Fruit fly (Drosophila melanogaster) whole organism, embryonic: ENCODE data around the gene numb.

ENCODE experiments used
- Ada2b ChIP-seq: fragments of 200-800 bp; sonication (Bioruptor generic); IDR thresholded peaks from 2 replicates; pipeline ENCODE4 v1.3.6; 2022; ENCODE audit warnings: missing biosample characterization, missing genetic modification characterization
- Atf-2 ChIP-seq: fragments of 200-800 bp; sonication (Bioruptor generic); optimal IDR thresholded peaks from 2 replicates; lab custom pipeline; 2016; ENCODE audit warnings: missing biosample characterization, missing genetic modification characterization
- Atf6 ChIP-seq: fragments of 200-800 bp; sonication (Bioruptor generic); IDR thresholded peaks from 2 replicates; pipeline ENCODE4 v1.3.6; 2022; ENCODE audit warnings: missing biosample characterization, missing genetic modification characterization
- CG1024 ChIP-seq: fragments of 200-800 bp; sonication (Bioruptor generic); IDR thresholded peaks from 2 replicates; pipeline ENCODE4 v1.3.6; 2022; ENCODE audit warnings: missing biosample characterization, missing genetic modification characterization
- CG12391 ChIP-seq: fragments of 200-800 bp; sonication (Bioruptor generic); optimal IDR thresholded peaks from 3 replicates; lab custom pipeline; 2018; ENCODE audit warnings: missing biosample characterization, mild to moderate bottlenecking, missing genetic modification characterization, moderate library complexity
- CG13123 ChIP-seq: fragments of 200-800 bp; sonication (Bioruptor generic); optimal IDR thresholded peaks from 2 replicates; lab custom pipeline; 2016; ENCODE audit warnings: missing biosample characterization, missing genetic modification characterization
- CG1602 ChIP-seq: fragments of 200-800 bp; sonication (Bioruptor generic); optimal IDR thresholded peaks from 3 replicates; lab custom pipeline; 2016; ENCODE audit warnings: missing biosample characterization, missing genetic modification characterization
- CG16779 ChIP-seq: fragments of 200-800 bp; sonication (Bioruptor generic); IDR thresholded peaks from 2 replicates; pipeline ENCODE4 v1.3.6; 2022; ENCODE audit warnings: missing biosample characterization, missing genetic modification characterization
- CG3281 ChIP-seq: fragments of 200-800 bp; sonication (Bioruptor generic); optimal IDR thresholded peaks from 3 replicates; lab custom pipeline; 2017; ENCODE audit warnings: missing biosample characterization, mild to moderate bottlenecking, missing genetic modification characterization
- CG33557 ChIP-seq: fragments of 200-800 bp; sonication (Bioruptor generic); optimal IDR thresholded peaks from 2 replicates; lab custom pipeline; 2019; ENCODE audit warnings: missing biosample characterization, mild to moderate bottlenecking, missing genetic modification characterization, moderate library complexity
- CG3847 ChIP-seq: fragments of 200-800 bp; sonication (Bioruptor generic); IDR thresholded peaks from 2 replicates; pipeline ENCODE4 v1.3.6; 2022; ENCODE audit warnings: missing biosample characterization, missing genetic modification characterization
- CG6175 ChIP-seq: fragments of 200-800 bp; sonication (Bioruptor generic); IDR thresholded peaks from 3 replicates; pipeline ENCODE4 v1.3.6; 2022; ENCODE audit warnings: missing biosample characterization, missing genetic modification characterization
- CG8281 ChIP-seq: fragments of 200-800 bp; sonication (Bioruptor generic); optimal IDR thresholded peaks from 2 replicates; lab custom pipeline; 2018; ENCODE audit warnings: missing biosample characterization, mild to moderate bottlenecking, missing genetic modification characterization, moderate library complexity
- CG8290 ChIP-seq, 3 experiments: fragments of 200-800 bp; sonication (Bioruptor generic); optimal IDR thresholded peaks; 2 replicates each; lab custom pipeline; 2016 to 2019; ENCODE audit warnings: missing biosample characterization in 3 of 3, missing genetic modification characterization in 3 of 3, mild to moderate bottlenecking in 2 of 3, moderate library complexity in 1 of 3
- CG8944 ChIP-seq: fragments of 200-800 bp; sonication (Bioruptor generic); optimal IDR thresholded peaks from 3 replicates; lab custom pipeline; 2016; ENCODE audit warnings: missing biosample characterization, missing genetic modification characterization
- CG9215 ChIP-seq: fragments of 200-800 bp; sonication (Bioruptor generic); IDR thresholded peaks from 2 replicates; pipeline ENCODE4 v1.3.6; 2022; ENCODE audit warnings: missing biosample characterization, missing genetic modification characterization
- CG9817 ChIP-seq: fragments of 200-800 bp; sonication (Bioruptor generic); optimal IDR thresholded peaks from 2 replicates; lab custom pipeline; 2018; ENCODE audit warnings: missing biosample characterization, mild to moderate bottlenecking, missing genetic modification characterization, moderate library complexity
- D ChIP-seq, 2 experiments: fragments of 200-800 bp in 1 of 2; fragments of >200 bp in 1 of 2; sonication (Bioruptor generic) in 1 of 2; optimal IDR thresholded peaks; 2 replicates in 1 of 2; 3 replicates in 1 of 2; lab custom pipeline; 2017; ENCODE audit warnings: mild to moderate bottlenecking in 1 of 2, missing biosample characterization in 1 of 2, missing genetic modification characterization in 1 of 2, missing genetic modification reagents in 1 of 2
- Dfd ChIP-seq, 2 experiments: fragments of >200 bp; optimal IDR thresholded peaks; 2 replicates each; lab custom pipeline; 2017; ENCODE audit warnings: missing biosample characterization in 2 of 2, missing genetic modification characterization in 2 of 2
- Dip3 ChIP-seq: fragments of 200-800 bp; sonication (Bioruptor generic); optimal IDR thresholded peaks from 3 replicates; lab custom pipeline; 2016; ENCODE audit warnings: missing biosample characterization, missing genetic modification characterization
- Fer2 ChIP-seq: fragments of 200-800 bp; sonication (Bioruptor generic); optimal IDR thresholded peaks from 2 replicates; lab custom pipeline; 2018; ENCODE audit warnings: missing biosample characterization, mild to moderate bottlenecking, missing genetic modification characterization, moderate library complexity
- H2.0 ChIP-seq: fragments of 200-800 bp; sonication (Bioruptor generic); IDR thresholded peaks from 2 replicates; pipeline ENCODE4 v1.3.6; 2022; ENCODE audit warnings: missing biosample characterization, missing genetic modification characterization
- HLHmδ ChIP-seq: fragments of 200-800 bp; sonication (Bioruptor generic); optimal IDR thresholded peaks from 2 replicates; lab custom pipeline; 2018; ENCODE audit warnings: missing biosample characterization, mild to moderate bottlenecking, missing genetic modification characterization, moderate library complexity
- HmgD ChIP-seq: fragments of 200-800 bp; sonication (Bioruptor generic); optimal IDR thresholded peaks from 3 replicates; lab custom pipeline; 2016; ENCODE audit warnings: missing biosample characterization, missing genetic modification characterization
- Hr3 ChIP-seq: fragments of 200-800 bp; sonication (Bioruptor generic); optimal IDR thresholded peaks from 3 replicates; lab custom pipeline; 2016; ENCODE audit warnings: missing biosample characterization, missing genetic modification characterization
- Lim3 ChIP-seq: fragments of 200-800 bp; sonication (Bioruptor generic); IDR thresholded peaks from 2 replicates; pipeline ENCODE4 v1.3.6; 2022; ENCODE audit warnings: missing biosample characterization, missing genetic modification characterization
- NC2α ChIP-seq: fragments of 200-800 bp; sonication (Bioruptor generic); optimal IDR thresholded peaks from 2 replicates; lab custom pipeline; 2016; ENCODE audit warnings: missing biosample characterization, missing genetic modification characterization
- NC2β ChIP-seq: fragments of 200-800 bp; sonication (Bioruptor generic); optimal IDR thresholded peaks from 2 replicates; lab custom pipeline; 2016; ENCODE audit warnings: missing biosample characterization, missing genetic modification characterization
- NFAT ChIP-seq: fragments of 200-800 bp; sonication (Bioruptor generic); IDR thresholded peaks from 2 replicates; pipeline ENCODE4 v1.3.6; 2022; ENCODE audit warnings: missing biosample characterization, missing genetic modification characterization
- Optix ChIP-seq: fragments of 200-800 bp; sonication (Bioruptor generic); IDR thresholded peaks from 3 replicates; pipeline ENCODE4 v1.3.6; 2022; ENCODE audit warnings: missing biosample characterization, missing genetic modification characterization
- Sry-δ ChIP-seq: fragments of 200-800 bp; sonication (Bioruptor generic); optimal IDR thresholded peaks from 2 replicates; lab custom pipeline; 2016; ENCODE audit warnings: missing biosample characterization, missing genetic modification characterization
- al ChIP-seq: fragments of 200-800 bp; sonication (Bioruptor generic); IDR thresholded peaks from 2 replicates; pipeline ENCODE4 v1.3.6; 2022; ENCODE audit warnings: missing biosample characterization, missing genetic modification characterization
- ato ChIP-seq: fragments of 200-800 bp; sonication (Bioruptor generic); IDR thresholded peaks from 2 replicates; pipeline ENCODE4 v1.3.6; 2022; ENCODE audit warnings: missing biosample characterization, missing genetic modification characterization; ENCODE audit not compliant: partially characterized antibody
- bcd ChIP-seq: fragments of 200-800 bp; sonication (Bioruptor generic); optimal IDR thresholded peaks from 2 replicates; lab custom pipeline; 2017; ENCODE audit warnings: missing biosample characterization, mild to moderate bottlenecking, missing genetic modification characterization
- bigmax ChIP-seq: fragments of 200-800 bp; sonication (Bioruptor generic); optimal IDR thresholded peaks from 2 replicates; lab custom pipeline; 2018; ENCODE audit warnings: missing biosample characterization, mild to moderate bottlenecking, missing genetic modification characterization
- chm ChIP-seq: fragments of 200-800 bp; sonication (Bioruptor generic); IDR thresholded peaks from 2 replicates; pipeline ENCODE4 v1.3.6; 2022; ENCODE audit warnings: missing biosample characterization, missing genetic modification characterization
- dati ChIP-seq: fragments of 200-800 bp; sonication (Bioruptor generic); IDR thresholded peaks from 2 replicates; pipeline ENCODE4 v1.3.6; 2022; ENCODE audit warnings: missing biosample characterization, missing genetic modification characterization
- dm ChIP-seq: fragments of 200-800 bp; sonication (Bioruptor generic); optimal IDR thresholded peaks from 3 replicates; lab custom pipeline; 2016; ENCODE audit warnings: missing biosample characterization, missing genetic modification characterization
- emc ChIP-seq: fragments of 200-800 bp; sonication (Bioruptor generic); optimal IDR thresholded peaks from 2 replicates; lab custom pipeline; 2016; ENCODE audit warnings: missing biosample characterization, missing genetic modification characterization
- ems ChIP-seq: fragments of 200-800 bp; sonication (Bioruptor generic); optimal IDR thresholded peaks from 3 replicates; lab custom pipeline; 2016; ENCODE audit warnings: missing biosample characterization, missing genetic modification characterization
- exex ChIP-seq: fragments of 200-800 bp; sonication (Bioruptor generic); optimal IDR thresholded peaks from 4 replicates; lab custom pipeline; 2018; ENCODE audit warnings: missing biosample characterization, mild to moderate bottlenecking, missing genetic modification characterization, moderate library complexity
- kni ChIP-seq: fragments of 200-800 bp; sonication (Bioruptor generic); optimal IDR thresholded peaks from 3 replicates; lab custom pipeline; 2017; ENCODE audit warnings: mild to moderate bottlenecking, missing biosample characterization, missing genetic modification reagents, missing genetic modification characterization
- lola ChIP-seq, 3 experiments: fragments of >200 bp in 2 of 3; fragments of 200-800 bp in 1 of 3; sonication (Bioruptor generic) in 1 of 3; optimal IDR thresholded peaks; 2 replicates each; lab custom pipeline; 2017 to 2019; ENCODE audit warnings: missing biosample characterization in 3 of 3, missing genetic modification characterization in 3 of 3, mild to moderate bottlenecking in 1 of 3, moderate library complexity in 1 of 3
- mirr ChIP-seq: fragments of 200-800 bp; sonication (Bioruptor generic); optimal IDR thresholded peaks from 3 replicates; lab custom pipeline; 2018; ENCODE audit warnings: missing biosample characterization, mild to moderate bottlenecking, missing genetic modification characterization
- pita ChIP-seq: fragments of 200-800 bp; sonication (Bioruptor generic); optimal IDR thresholded peaks from 2 replicates; lab custom pipeline; 2017; ENCODE audit warnings: missing biosample characterization, mild to moderate bottlenecking, missing genetic modification characterization
- ranshi ChIP-seq: fragments of 200-800 bp; sonication (Bioruptor generic); IDR thresholded peaks from 2 replicates; pipeline ENCODE4 v1.3.6; 2022; ENCODE audit warnings: missing biosample characterization, missing genetic modification characterization
- salm ChIP-seq: fragments of 200-800 bp; sonication (Bioruptor generic); optimal IDR thresholded peaks from 2 replicates; lab custom pipeline; 2018; ENCODE audit warnings: missing biosample characterization, mild to moderate bottlenecking, missing genetic modification characterization
- schlank ChIP-seq: fragments of 200-800 bp; sonication (Bioruptor generic); optimal IDR thresholded peaks from 2 replicates; lab custom pipeline; 2018; ENCODE audit warnings: missing biosample characterization, mild to moderate bottlenecking, missing genetic modification characterization
- wor ChIP-seq: fragments of 200-800 bp; sonication (Bioruptor generic); IDR thresholded peaks from 2 replicates; pipeline ENCODE4 v1.3.6; 2022; ENCODE audit warnings: missing biosample characterization, missing genetic modification characterization
- z ChIP-seq: fragments of 200-800 bp; sonication (Bioruptor generic); IDR thresholded peaks from 3 replicates; pipeline ENCODE4 v1.3.6; 2022; ENCODE audit warnings: missing biosample characterization, missing genetic modification characterization

The numb gene

DNA sequence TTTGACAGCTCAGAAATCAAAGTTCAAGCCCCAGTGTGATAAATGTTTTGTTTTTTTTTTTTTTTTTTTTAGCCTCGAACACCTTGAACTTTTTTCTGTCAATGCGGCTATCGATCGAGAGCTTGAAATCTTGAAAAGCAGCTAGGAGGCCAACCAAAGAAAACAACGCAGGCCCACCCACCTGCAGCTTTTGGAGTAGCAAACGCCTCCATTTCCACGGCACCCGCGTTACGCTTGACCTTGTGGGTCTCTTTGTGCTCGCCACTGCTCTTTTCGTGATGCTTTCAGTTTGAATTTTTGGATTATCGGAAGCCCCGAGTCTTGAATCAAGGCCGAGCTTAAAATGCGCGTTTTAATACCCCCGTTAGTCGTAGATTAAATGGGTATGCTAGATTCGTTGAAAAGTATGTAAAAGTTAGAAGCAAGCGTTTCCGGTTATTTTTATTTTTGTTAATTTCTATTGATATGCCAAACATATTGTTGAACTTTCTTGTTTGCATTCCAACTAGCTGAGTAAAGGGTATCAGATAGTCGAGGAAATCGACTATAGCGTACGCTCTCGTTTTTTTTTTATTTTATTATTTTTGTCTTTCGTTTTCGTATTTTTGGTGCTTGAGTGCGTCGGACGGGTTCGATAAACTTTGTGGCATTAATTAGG is 65.6 kb downstream of the numb start (continued):
- TF ChIP-seq CG1024 (GFP tag; lab: Robert Waterston, UW) (peak; percentile 71), H2.0 (GFP tag; lab: Robert Waterston, UW) (peak; percentile 83), CG8944 (GFP tag; lab: Kevin White, UChicago) (peak; percentile 9), wor (GFP tag; lab: Robert Waterston, UW) (peak; percentile 70), CG13123 (peak; percentile 15), ranshi (peak; percentile 76; the same call in 1 of the 2 replicates), CG6175 (GFP tag; lab: Robert Waterston, UW) (no peak), CG3847 (GFP tag; lab: Robert Waterston, UW) (peak; percentile 61; the same call in 1 of the 2 replicates), salm (tag; lab: Kevin White, UChicago) (peak; percentile 75), pita (no peak), CG9817 (tag; lab: Kevin White, UChicago) (peak; percentile 64), dm (GFP tag; lab: Kevin White, UChicago) (no peak), Atf6 (GFP tag; lab: Robert Waterston, UW) (peak; percentile 75), CG8281 (tag; lab: Kevin White, UChicago) (no peak), exex (peak; percentile 5), D (optimal IDR thresholded peaks at IDR 0.05; lab: Kevin White, UChicago) (no peak), D (GFP tag; optimal IDR thresholded peaks at IDR 0.05; lab: Kevin White, UChicago) (peak; percentile 30), HmgD (GFP tag; lab: Kevin White, UChicago) (no peak), bigmax (GFP tag; lab: Kevin White, UChicago) (no peak), CG12391 (tag; lab: Kevin White, UChicago) (peak; percentile 79), Dfd (GFP tag; optimal IDR thresholded peaks at IDR 0.05; lab: Kevin White, UChicago) (no peak), Atf-2 (GFP tag; lab: Kevin White, UChicago) (no peak), CG9215 (no peak), lola (GFP tag; optimal IDR thresholded peaks at IDR 0.05; lab: Kevin White, UChicago) (no peak), CG16779 (GFP tag; lab: Robert Waterston, UW) (no peak), chm (GFP tag; lab: Robert Waterston, UW) (peak; percentile 67; the same call in 1 of the 2 replicates), NC2α (GFP tag; lab: Kevin White, UChicago) (no peak), mirr (GFP tag; lab: Kevin White, UChicago) (no peak), ems (GFP tag; lab: Kevin White, UChicago) (no peak), schlank (no peak), CG1602 (GFP tag; lab: Kevin White, UChicago) (peak; percentile 54), dati (GFP tag; lab: Robert Waterston, UW) (no peak), CG3281 (GFP tag; lab: Kevin White, UChicago) (no peak), Sry-δ (GFP tag; lab: Kevin White, UChicago) (no peak), z (GFP tag; lab: Robert Waterston, UW) (no peak), HLHmδ (GFP tag; lab: Kevin White, UChicago) (no peak), ato (GFP tag; lab: Robert Waterston, UW) (no peak), emc (no peak), Optix (GFP tag; lab: Robert Waterston, UW) (peak; percentile 53; the same call in 1 of the 3 replicates), bcd (peak; percentile 31), NC2β (no peak), Hr3 (peak; percentile 64), CG8290 (GFP tag; optimal IDR thresholded peaks at IDR 0.05; lab: Kevin White, UChicago) (no peak), CG8290 (tag; optimal IDR thresholded peaks at IDR 0.05; lab: Kevin White, UChicago) (no peak), NFAT (GFP tag; lab: Robert Waterston, UW) (no peak), Ada2b (GFP tag; lab: Robert Waterston, UW) (peak; percentile 85), Fer2 (tag; lab: Kevin White, UChicago) (no peak), CG33557 (GFP tag; lab: Kevin White, UChicago) (no peak), Dip3 (GFP tag; lab: Kevin White, UChicago) (no peak), kni (GFP tag; lab: Kevin White, UChicago) (no peak), Lim3 (GFP tag; lab: Robert Waterston, UW) (no peak), al (peak; percentile 68)
